Fruit fly (Drosophila melanogaster) whole organism, prepupa: ENCODE data around the gene Elp3.

Experiments used
- CG4318 ChIP-seq: fragments of 200-800 bp; sonication (Bioruptor generic); optimal IDR thresholded peaks from 3 replicates; lab custom pipeline; 2017; ENCODE audit warnings: missing biosample characterization, mild to moderate bottlenecking, missing genetic modification characterization
- CG6792 ChIP-seq: fragments of 200-800 bp; sonication (Bioruptor generic); optimal IDR thresholded peaks from 3 replicates; lab custom pipeline; 2016; ENCODE audit warnings: missing biosample characterization, missing genetic modification characterization
- CG6808 ChIP-seq: fragments of 200-800 bp; sonication (Bioruptor generic); optimal IDR thresholded peaks from 3 replicates; lab custom pipeline; 2017; ENCODE audit warnings: missing biosample characterization, missing genetic modification characterization, mild to moderate bottlenecking, moderate library complexity, missing genetic modification reagents
- CG7368 ChIP-seq: fragments of 200-800 bp; sonication (Bioruptor generic); optimal IDR thresholded peaks from 3 replicates; lab custom pipeline; 2016; ENCODE audit warnings: missing biosample characterization, missing genetic modification characterization
- Ets96B ChIP-seq: fragments of 200-800 bp; optimal IDR thresholded peaks from 2 replicates; lab custom pipeline; 2019; ENCODE audit warnings: missing biosample characterization, mild to moderate bottlenecking, missing genetic modification characterization, moderate library complexity
- Met ChIP-seq: fragments of 200-800 bp; sonication (Bioruptor generic); optimal IDR thresholded peaks from 3 replicates; lab custom pipeline; 2016; ENCODE audit warnings: missing biosample characterization, missing genetic modification characterization
- achi ChIP-seq: fragments of 200-800 bp; sonication (Bioruptor generic); optimal IDR thresholded peaks from 3 replicates; lab custom pipeline; 2016; ENCODE audit warnings: missing biosample characterization, missing genetic modification characterization
- fd59A ChIP-seq: fragments of 200-800 bp; sonication (Bioruptor generic); optimal IDR thresholded peaks from 2 replicates; lab custom pipeline; 2017; ENCODE audit warnings: missing biosample characterization, mild to moderate bottlenecking, missing genetic modification characterization, missing genetic modification reagents
- ss ChIP-seq, 2 experiments: fragments of 200-800 bp; sonication (Bioruptor generic); optimal IDR thresholded peaks; 2 replicates in 1 of 2; 3 replicates in 1 of 2; lab custom pipeline; 2017 to 2018; ENCODE audit warnings: mild to moderate bottlenecking in 2 of 2, missing biosample characterization in 2 of 2, missing genetic modification characterization in 2 of 2, moderate library complexity in 1 of 2

The Elp3 gene

dm6 chr2L:4477978-4478377 lies 33.4 kb downstream of the Elp3 start (continued):
- peak; percentile 37 for TF ChIP-seq achi
- no peak for TF ChIP-seq Met (GFP tag; lab: Kevin White, UChicago)
- TF ChIP-seq CG7368 (GFP tag; lab: Kevin White, UChicago) = no peak
- no peak for TF ChIP-seq CG4318
- no peak for TF ChIP-seq CG6792
- no peak for TF ChIP-seq fd59A (GFP tag; lab: Kevin White, UChicago)
- TF ChIP-seq Ets96B (tag; lab: Kevin White, UChicago) = no peak
- no peak for TF ChIP-seq ss (GFP tag; optimal IDR thresholded peaks at IDR 0.05; lab: Kevin White, UChicago)
- no peak for TF ChIP-seq CG6808 (GFP tag; lab: Kevin White, UChicago)
